Comparison of ENCODE assay signal across 1 worm cellular context in the genomic region with DNA sequence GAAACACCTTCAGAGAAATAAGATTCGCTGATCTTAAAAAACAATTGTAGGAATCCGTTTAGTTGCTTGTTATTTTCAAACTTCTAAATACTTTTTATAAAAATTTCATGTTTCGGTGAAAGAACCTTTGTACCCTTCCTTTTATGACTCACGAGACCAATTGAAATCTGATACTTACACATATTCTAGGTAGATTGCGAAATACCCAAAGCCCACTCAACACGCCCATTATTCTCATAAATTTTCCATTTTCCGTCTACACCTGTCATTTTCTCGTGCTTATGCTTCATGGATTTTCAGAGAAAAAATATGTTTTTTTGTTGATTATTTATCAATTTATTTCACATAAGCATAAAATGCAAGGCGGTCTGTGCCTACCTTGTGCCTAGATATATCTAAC.
TF ChIP-seq lines count a peak whose summit lies in the region.

No protein-coding gene starts in this region.

TF ChIP-seq in whole organism, L1 larva, 84 proteins besides CTCF, POLR2A, EP300 and RAD21 (continued from another document):
- TF ChIP-seq nhr-20 (tag; optimal IDR thresholded peaks at IDR 0.05; lab: Kevin White, UChicago) (no peak), ceh-8 (GFP tag; optimal IDR thresholded peaks at IDR 0.05; lab: Kevin White, UChicago) (no peak), Y116A8C.19 (tag; optimal IDR thresholded peaks at IDR 0.05; lab: Kevin White, UChicago; ENCODE audit: borderline replicate concordance) (no peak), zip-4 (GFP tag; optimal IDR thresholded peaks at IDR 0.05; lab: Kevin White, UChicago) (peak; percentile 60), nhr-76 (tag; optimal IDR thresholded peaks at IDR 0.05; lab: Kevin White, UChicago) (no peak), sup-37 (GFP tag; optimal IDR thresholded peaks at IDR 0.05; lab: Kevin White, UChicago) (no peak), dsc-1 (tag; optimal IDR thresholded peaks at IDR 0.05; lab: Kevin White, UChicago) (no peak), fkh-8 (tag; optimal IDR thresholded peaks at IDR 0.05; lab: Kevin White, UChicago) (peak; percentile 76), swsn-7 (tag; optimal IDR thresholded peaks at IDR 0.05; lab: Kevin White, UChicago) (no peak), elt-2 (tag; optimal IDR thresholded peaks at IDR 0.05; lab: Kevin White, UChicago) (no peak), unc-130 (tag; optimal IDR thresholded peaks at IDR 0.05; lab: Kevin White, UChicago) (no peak), nhr-84 (tag; optimal IDR thresholded peaks at IDR 0.05; lab: Kevin White, UChicago) (no peak), zag-1 (tag; optimal IDR thresholded peaks at IDR 0.05; lab: Kevin White, UChicago) (no peak), alr-1 (tag; optimal IDR thresholded peaks at IDR 0.05; lab: Kevin White, UChicago; ENCODE audit: borderline replicate concordance) (no peak), rnt-1 (tag; optimal IDR thresholded peaks at IDR 0.05; lab: Kevin White, UChicago) (no peak), nhr-11 (tag; optimal IDR thresholded peaks at IDR 0.05; lab: Kevin White, UChicago) (no peak), dpl-1 (GFP tag; optimal IDR thresholded peaks at IDR 0.05; lab: Kevin White, UChicago) (no peak), lsy-2 (tag; optimal IDR thresholded peaks at IDR 0.05; lab: Kevin White, UChicago) (peak in 1 of 2 experiments; percentile 9), nhr-71 (tag; optimal IDR thresholded peaks at IDR 0.05; lab: Kevin White, UChicago) (peak; percentile 50), fkh-4 (tag; optimal IDR thresholded peaks at IDR 0.05; lab: Kevin White, UChicago; ENCODE audit: borderline replicate concordance) (no peak), hlh-17 (GFP tag; optimal IDR thresholded peaks at IDR 0.05; lab: Kevin White, UChicago; ENCODE audit: borderline replicate concordance) (no peak), elt-3 (tag; optimal IDR thresholded peaks at IDR 0.05; lab: Kevin White, UChicago) (no peak), grh-1 (GFP tag; IDR thresholded peaks at IDR 0.05; lab: Robert Waterston, UW) (no peak), skn-1 (tag; optimal IDR thresholded peaks at IDR 0.05; lab: Kevin White, UChicago) (peak; percentile 63), lin-13 (GFP tag; optimal IDR thresholded peaks at IDR 0.05; lab: Kevin White, UChicago) (no peak), lin-39 (tag; optimal IDR thresholded peaks at IDR 0.05; lab: Kevin White, UChicago) (no peak), nhr-12 (tag; optimal IDR thresholded peaks at IDR 0.05; lab: Kevin White, UChicago) (no peak), ces-1 (GFP tag; optimal IDR thresholded peaks at IDR 0.05; lab: Kevin White, UChicago) (no peak), snu-23 (GFP tag; optimal IDR thresholded peaks at IDR 0.05; lab: Kevin White, UChicago) (no peak), ceh-82 (tag; optimal IDR thresholded peaks at IDR 0.05; lab: Kevin White, UChicago) (no peak), nhr-85 (tag; lab: Kevin White, UChicago) (peak; percentile 6), pqm-1 (tag; optimal IDR thresholded peaks at IDR 0.05; lab: Kevin White, UChicago) (no peak)
